Worm (Caenorhabditis elegans) whole organism, L1 larva: ENCODE results near the gene H01G02.3.

Experiments used
- ama-1 ChIP-seq: fragments of 150-350 bp; optimal IDR thresholded peaks from 2 replicates; lab custom pipeline; 2014
- egl-13 ChIP-seq: sonication (generic microtip); optimal IDR thresholded peaks from 2 replicates; lab custom pipeline; 2016; ENCODE audit warnings: missing genotype, missing genetic modification reagents, missing genetic modification characterization, missing compliant biosample characterization
- tbx-2 ChIP-seq: sonication (generic microtip); optimal IDR thresholded peaks from 2 replicates; lab custom pipeline; 2016; ENCODE audit warnings: missing genetic modification characterization, missing compliant biosample characterization
- ztf-4 ChIP-seq: fragments of 150-350 bp; optimal IDR thresholded peaks from 2 replicates; lab custom pipeline; 2014; ENCODE audit warnings: missing biosample characterization, missing genetic modification characterization

Gene H01G02.3

DNA sequence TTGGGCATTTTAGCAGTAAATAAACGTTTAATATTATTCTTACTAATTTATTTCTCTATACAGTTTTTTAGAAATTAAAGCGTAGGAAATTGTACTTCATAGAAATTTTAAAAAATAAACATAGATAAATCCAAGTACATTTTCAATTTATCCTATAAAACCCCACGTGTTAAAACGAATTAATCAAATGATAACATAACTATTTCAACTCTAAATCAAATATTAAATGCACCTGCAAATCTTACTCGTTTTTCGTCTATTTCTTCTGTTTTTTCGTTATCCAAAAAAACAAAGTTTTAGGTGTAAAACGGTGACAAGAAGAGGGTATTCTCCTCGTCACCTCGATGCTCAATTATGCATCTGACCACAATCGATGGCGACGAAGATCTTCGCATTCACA, 57.4 kb downstream of the H01G02.3 start, which contains the start of gene K01A6.6:
TSS of gene K01A6.6 (plus strand) at position 301 of the 400 bp plus-strand sequence.
- TF ChIP-seq ztf-4 (tag; lab: Kevin White, UChicago) = no peak
- TF ChIP-seq egl-13 = no peak
- no peak for TF ChIP-seq tbx-2 (tag; lab: Kevin White, UChicago)
- no peak for TF ChIP-seq ama-1 (lab: Kevin White, UChicago)
- TF ChIP-seq, all 84 proteins: peak for 0
